Fruit fly (Drosophila melanogaster) whole organism, embryonic: Measurements from ENCODE around the gene CG3434.

Experiments used
- Atf-2 ChIP-seq: fragments of 200-800 bp; sonication (Bioruptor generic); optimal IDR thresholded peaks from 2 replicates; lab custom pipeline; 2016; ENCODE audit warnings: missing biosample characterization, missing genetic modification characterization
- Awh ChIP-seq: fragments of 200-800 bp; sonication (Bioruptor generic); IDR thresholded peaks from 2 replicates; pipeline ENCODE4, ENCODE4 v1.3.6; 2022; ENCODE audit warnings: missing biosample characterization, missing genetic modification characterization
- B-H2 ChIP-seq: fragments of 200-800 bp; sonication (Bioruptor generic); optimal IDR thresholded peaks from 2 replicates; lab custom pipeline; 2018; ENCODE audit warnings: missing biosample characterization, mild to moderate bottlenecking, missing genetic modification characterization
- CG10431 ChIP-seq: fragments of 200-800 bp; sonication (Bioruptor generic); optimal IDR thresholded peaks from 3 replicates; lab custom pipeline; 2018; ENCODE audit warnings: missing biosample characterization, mild to moderate bottlenecking, missing genetic modification characterization
- CG10654 ChIP-seq: fragments of 200-800 bp; sonication (Bioruptor generic); optimal IDR thresholded peaks from 2 replicates; lab custom pipeline; 2016; ENCODE audit warnings: missing biosample characterization, missing genetic modification characterization
- CG11085 ChIP-seq: fragments of 200-800 bp; sonication (Bioruptor generic); IDR thresholded peaks from 2 replicates; pipeline ENCODE4 v1.3.6; 2022; ENCODE audit warnings: missing biosample characterization, missing genetic modification characterization
- CG11504 ChIP-seq: fragments of 200-800 bp; sonication (Bioruptor generic); optimal IDR thresholded peaks from 3 replicates; lab custom pipeline; 2019; ENCODE audit warnings: missing biosample characterization, mild to moderate bottlenecking, missing genetic modification characterization, moderate library complexity
- CG12391 ChIP-seq: fragments of 200-800 bp; sonication (Bioruptor generic); optimal IDR thresholded peaks from 3 replicates; lab custom pipeline; 2018; ENCODE audit warnings: missing biosample characterization, mild to moderate bottlenecking, missing genetic modification characterization, moderate library complexity
- CG1603 ChIP-seq: fragments of 200-800 bp; sonication (Bioruptor generic); optimal IDR thresholded peaks from 2 replicates; lab custom pipeline; 2019; ENCODE audit warnings: missing biosample characterization, mild to moderate bottlenecking, missing genetic modification characterization, moderate library complexity
- CG18011 ChIP-seq: fragments of 200-800 bp; sonication (Bioruptor generic); optimal IDR thresholded peaks from 2 replicates; lab custom pipeline; 2017; ENCODE audit warnings: missing biosample characterization, missing genetic modification characterization, mild to moderate bottlenecking, moderate library complexity, missing genotype
- CG30020 ChIP-seq: fragments of 200-800 bp; optimal IDR thresholded peaks from 2 replicates; lab custom pipeline; 2019; ENCODE audit warnings: missing biosample characterization, mild to moderate bottlenecking, missing genetic modification characterization, moderate library complexity
- CG3065 ChIP-seq: fragments of 200-800 bp; sonication (Bioruptor generic); optimal IDR thresholded peaks from 2 replicates; lab custom pipeline; 2016; ENCODE audit warnings: missing biosample characterization, missing genetic modification characterization
- CG31388 ChIP-seq: fragments of 200-800 bp; sonication (Bioruptor generic); optimal IDR thresholded peaks from 2 replicates; lab custom pipeline; 2016; ENCODE audit warnings: missing biosample characterization, missing genetic modification characterization
- CG3281 ChIP-seq: fragments of 200-800 bp; sonication (Bioruptor generic); optimal IDR thresholded peaks from 3 replicates; lab custom pipeline; 2017; ENCODE audit warnings: missing biosample characterization, mild to moderate bottlenecking, missing genetic modification characterization
- CG42726 ChIP-seq: fragments of 200-800 bp; sonication (Bioruptor generic); IDR thresholded peaks from 2 replicates; pipeline ENCODE4 v1.3.6; 2022; ENCODE audit warnings: missing biosample characterization, missing genetic modification characterization; ENCODE audit not compliant: partially characterized antibody
- CG7556 ChIP-seq: fragments of 200-800 bp; sonication (Bioruptor generic); optimal IDR thresholded peaks from 2 replicates; lab custom pipeline; 2017; ENCODE audit warnings: missing biosample characterization, mild to moderate bottlenecking, missing genetic modification characterization
- CG8290 ChIP-seq, 3 experiments: fragments of 200-800 bp; sonication (Bioruptor generic); optimal IDR thresholded peaks; 2 replicates each; lab custom pipeline; 2016 to 2019; ENCODE audit warnings: missing biosample characterization in 3 of 3, missing genetic modification characterization in 3 of 3, mild to moderate bottlenecking in 2 of 3, moderate library complexity in 1 of 3
- CG8388 ChIP-seq: fragments of 200-800 bp; sonication (Bioruptor generic); optimal IDR thresholded peaks from 2 replicates; lab custom pipeline; 2019; ENCODE audit warnings: missing biosample characterization, mild to moderate bottlenecking, missing genetic modification characterization, moderate library complexity
- CG8944 ChIP-seq: fragments of 200-800 bp; sonication (Bioruptor generic); optimal IDR thresholded peaks from 3 replicates; lab custom pipeline; 2016; ENCODE audit warnings: missing biosample characterization, missing genetic modification characterization
- Dll ChIP-seq: fragments of 200-800 bp; sonication (Bioruptor generic); IDR thresholded peaks from 4 replicates; pipeline ENCODE4 v1.3.6; 2022; ENCODE audit warnings: missing biosample characterization, missing genetic modification characterization; ENCODE audit not compliant: partially characterized antibody
- ERR ChIP-seq: fragments of 200-800 bp; sonication (Bioruptor generic); optimal IDR thresholded peaks from 2 replicates; lab custom pipeline; 2016; ENCODE audit warnings: missing biosample characterization, missing genetic modification characterization
- GATAe ChIP-seq: fragments of 200-800 bp; sonication (Bioruptor generic); conservative IDR thresholded peaks from 2 replicates; pipeline ENCODE4 v1.3.6; 2022; ENCODE audit warnings: missing biosample characterization, missing genetic modification characterization
- H15 ChIP-seq: fragments of 200-800 bp; sonication (Bioruptor generic); IDR thresholded peaks from 3 replicates; pipeline ENCODE4 v1.3.6; 2022; ENCODE audit warnings: missing biosample characterization, missing genetic modification characterization
- HmgZ ChIP-seq: fragments of 200-800 bp; sonication (Bioruptor generic); optimal IDR thresholded peaks from 2 replicates; lab custom pipeline; 2018; ENCODE audit warnings: missing biosample characterization, mild to moderate bottlenecking, missing genetic modification characterization
- Hr78 ChIP-seq, 2 experiments: fragments of 200-800 bp in 1 of 2; fragments of >200 bp in 1 of 2; sonication (Bioruptor generic) in 1 of 2; optimal IDR thresholded peaks; 2 replicates each; lab custom pipeline; 2017 to 2019; ENCODE audit warnings: missing biosample characterization in 2 of 2, missing genetic modification characterization in 2 of 2, mild to moderate bottlenecking in 1 of 2, moderate library complexity in 1 of 2
- Mad ChIP-seq: fragments of 200-800 bp; sonication (Bioruptor generic); optimal IDR thresholded peaks from 2 replicates; lab custom pipeline; 2016; ENCODE audit warnings: missing biosample characterization, missing genetic modification characterization
- NC2β ChIP-seq: fragments of 200-800 bp; sonication (Bioruptor generic); optimal IDR thresholded peaks from 2 replicates; lab custom pipeline; 2016; ENCODE audit warnings: missing biosample characterization, missing genetic modification characterization
- Ptx1 ChIP-seq: fragments of 200-800 bp; sonication (Bioruptor generic); IDR thresholded peaks from 2 replicates; pipeline ENCODE4 v1.3.6; 2022; ENCODE audit warnings: missing biosample characterization, missing genetic modification characterization
- Sox100B ChIP-seq: fragments of 200-800 bp; sonication (Bioruptor generic); optimal IDR thresholded peaks from 3 replicates; lab custom pipeline; 2018; ENCODE audit warnings: missing biosample characterization, mild to moderate bottlenecking, missing genetic modification characterization
- Ssrp ChIP-seq: fragments of 200-800 bp; sonication (Bioruptor generic); optimal IDR thresholded peaks from 2 replicates; lab custom pipeline; 2018; ENCODE audit warnings: missing biosample characterization, mild to moderate bottlenecking, missing genetic modification characterization, moderate library complexity
- ap ChIP-seq: fragments of 200-800 bp; sonication (Bioruptor generic); IDR thresholded peaks from 2 replicates; pipeline ENCODE4 v1.3.6; 2022; ENCODE audit warnings: missing biosample characterization, missing genetic modification characterization
- ase ChIP-seq: fragments of 200-800 bp; sonication (Bioruptor generic); IDR thresholded peaks from 3 replicates; pipeline ENCODE4 v1.3.6; 2022; ENCODE audit warnings: missing biosample characterization, missing genetic modification characterization
- bowl ChIP-seq: fragments of 200-800 bp; sonication (Bioruptor generic); IDR thresholded peaks from 2 replicates; pipeline ENCODE4 v1.3.6; 2022; ENCODE audit warnings: missing biosample characterization, missing genetic modification characterization
- br ChIP-seq: fragments of >200 bp; optimal IDR thresholded peaks from 2 replicates; lab custom pipeline; 2017
- crol ChIP-seq: fragments of 200-800 bp; sonication (Bioruptor generic); IDR thresholded peaks from 2 replicates; pipeline ENCODE4 v1.3.6; 2022; ENCODE audit warnings: missing biosample characterization, missing genetic modification characterization
- dan ChIP-seq: fragments of 200-800 bp; sonication (Bioruptor generic); IDR thresholded peaks from 2 replicates; pipeline ENCODE4 v1.3.6; 2022; ENCODE audit warnings: missing biosample characterization, missing genetic modification characterization
- ewg ChIP-seq: fragments of 200-800 bp; sonication (Bioruptor generic); optimal IDR thresholded peaks from 3 replicates; lab custom pipeline; 2017; ENCODE audit warnings: mild to moderate bottlenecking, missing biosample characterization, missing genetic modification reagents, missing genetic modification characterization
- fd96Cb ChIP-seq: fragments of 200-800 bp; sonication (Bioruptor generic); optimal IDR thresholded peaks from 2 replicates; lab custom pipeline; 2018; ENCODE audit warnings: missing biosample characterization, mild to moderate bottlenecking, missing genetic modification characterization, moderate library complexity
- gsb-n ChIP-seq: fragments of 200-800 bp; sonication (Bioruptor generic); optimal IDR thresholded peaks from 3 replicates; lab custom pipeline; 2018; ENCODE audit warnings: missing biosample characterization, mild to moderate bottlenecking, missing genetic modification characterization
- her ChIP-seq: fragments of 200-800 bp; sonication (Bioruptor generic); optimal IDR thresholded peaks from 2 replicates; lab custom pipeline; 2016; ENCODE audit warnings: missing biosample characterization, missing genetic modification characterization
- lilli ChIP-seq: fragments of 200-800 bp; sonication (Bioruptor generic); optimal IDR thresholded peaks from 3 replicates; lab custom pipeline; 2016; ENCODE audit warnings: missing biosample characterization, missing genetic modification characterization
- oc ChIP-seq: fragments of 200-800 bp; sonication (Bioruptor generic); optimal IDR thresholded peaks from 2 replicates; lab custom pipeline; 2018; ENCODE audit warnings: missing biosample characterization, mild to moderate bottlenecking, missing genetic modification characterization, moderate library complexity
- pan ChIP-seq, 4 experiments: fragments of >200 bp in 3 of 4; fragments of 200-800 bp in 1 of 4; sonication (Bioruptor generic) in 1 of 4; optimal IDR thresholded peaks in 3 of 4; IDR thresholded peaks in 1 of 4; 2 replicates each; pipeline versions ENCODE4 v1.3.6 to Lab custom; 2017 to 2022; ENCODE audit warnings: missing biosample characterization in 2 of 4, missing genetic modification characterization in 2 of 4, mixed read lengths in 1 of 4
- pho ChIP-seq: fragments of 200-800 bp; sonication (Bioruptor generic); optimal IDR thresholded peaks from 2 replicates; lab custom pipeline; 2016; ENCODE audit warnings: missing biosample characterization, missing genetic modification characterization
- scrt ChIP-seq: fragments of 200-800 bp; sonication (Bioruptor generic); optimal IDR thresholded peaks from 2 replicates; lab custom pipeline; 2018; ENCODE audit warnings: missing biosample characterization, mild to moderate bottlenecking, missing genetic modification characterization, moderate library complexity
- sim ChIP-seq: fragments of 200-800 bp; sonication (Bioruptor generic); IDR thresholded peaks from 2 replicates; pipeline ENCODE4 v1.3.6; 2022; ENCODE audit warnings: missing biosample characterization, missing genetic modification characterization
- stc ChIP-seq: fragments of 200-800 bp; sonication (Bioruptor generic); IDR thresholded peaks from 2 replicates; pipeline ENCODE4 v1.3.6; 2022; ENCODE audit warnings: missing biosample characterization, missing genetic modification characterization
- tna ChIP-seq: fragments of 200-800 bp; sonication (Bioruptor generic); IDR thresholded peaks from 2 replicates; pipeline ENCODE4 v1.3.6; 2022; ENCODE audit warnings: missing biosample characterization, missing genetic modification characterization; ENCODE audit not compliant: partially characterized antibody
- zf30C ChIP-seq: fragments of 200-800 bp; sonication (Bioruptor generic); optimal IDR thresholded peaks from 3 replicates; lab custom pipeline; 2018; ENCODE audit warnings: missing biosample characterization, mild to moderate bottlenecking, missing genetic modification characterization

CG3434 gene

DNA sequence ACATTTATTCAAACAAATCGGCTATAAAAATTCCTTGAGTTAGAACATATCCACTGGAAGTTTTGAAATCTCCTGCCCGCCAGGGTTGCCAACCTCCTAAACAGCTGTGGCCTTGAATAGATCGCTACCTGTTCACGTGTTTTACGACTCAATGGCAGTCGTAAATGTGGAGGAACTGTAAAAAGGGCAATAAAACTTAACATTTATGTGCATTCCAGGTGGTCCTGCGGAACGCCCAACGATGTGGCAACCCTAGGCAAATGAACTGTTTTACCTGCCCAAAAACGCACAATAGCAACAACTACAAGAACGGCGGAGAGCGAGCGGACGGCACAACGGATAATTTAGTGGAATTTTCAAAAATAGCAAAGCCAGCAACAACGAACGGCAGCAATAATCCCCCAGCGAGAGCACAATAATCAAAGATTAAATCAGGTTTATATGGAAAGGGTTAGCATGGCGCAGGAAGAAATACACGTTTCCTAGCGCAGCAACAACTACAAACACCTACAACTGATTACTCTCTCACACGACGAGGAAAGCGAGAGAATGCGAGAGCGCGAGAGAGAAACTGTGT, 1.2 kb upstream of the CG3434 start (continued):
- TF ChIP-seq Atf-2 (no peak), CG10654 (GFP tag; lab: Kevin White, UChicago) (peak; percentile 49), br (lab: Kevin White, UChicago) (no peak), CG12391 (tag; lab: Kevin White, UChicago) (no peak), stc (0 out of 2 replicates have a peak, but pooled peaks have one; percentile 27), HmgZ (tag; lab: Kevin White, UChicago) (peak; percentile 19), CG8944 (GFP tag; lab: Kevin White, UChicago) (no peak), CG10431 (GFP tag; lab: Kevin White, UChicago) (no peak), Sox100B (GFP tag; lab: Kevin White, UChicago) (no peak), dan (no peak), CG3281 (GFP tag; lab: Kevin White, UChicago) (peak; percentile 53), ERR (GFP tag; lab: Kevin White, UChicago) (peak; percentile 21), CG8290 (GFP tag; optimal IDR thresholded peaks at IDR 0.05; lab: Kevin White, UChicago) (no peak), CG8290 (tag; optimal IDR thresholded peaks at IDR 0.05; lab: Kevin White, UChicago) (peak; percentile 23 to 86), Hr78 (GFP tag; optimal IDR thresholded peaks at IDR 0.05; lab: Kevin White, UChicago) (no peak), CG31388 (GFP tag; lab: Kevin White, UChicago) (no peak), pho (GFP tag; lab: Kevin White, UChicago) (no peak), Awh (GFP tag; lab: Robert Waterston, UW) (no peak), Dll (no peak), bowl (GFP tag; lab: Robert Waterston, UW) (no peak), H15 (GFP tag; lab: Robert Waterston, UW) (no peak), GATAe (GFP tag; lab: Robert Waterston, UW) (no peak), Mad (no peak), ase (no peak), gsb-n (tag; lab: Kevin White, UChicago) (no peak), her (GFP tag; lab: Kevin White, UChicago) (no peak), B-H2 (no peak), oc (tag; lab: Kevin White, UChicago) (no peak), CG11085 (GFP tag; lab: Robert Waterston, UW) (no peak), pan (optimal IDR thresholded peaks at IDR 0.05; lab: Kevin White, UChicago) (no peak), pan (GFP tag; optimal IDR thresholded peaks at IDR 0.05 in 1 of 2, IDR thresholded peaks at IDR 0.05 in 1 of 2) (peak in 1 of 2 experiments; percentile 41), fd96Cb (tag; lab: Kevin White, UChicago) (peak; percentile 42), CG11504 (no peak), lilli (GFP tag; lab: Kevin White, UChicago) (no peak), Ptx1 (GFP tag; lab: Robert Waterston, UW) (peak; percentile 55), CG42726 (GFP tag; lab: Robert Waterston, UW) (no peak), CG1603 (tag; lab: Kevin White, UChicago) (peak; percentile 79), ewg (GFP tag; lab: Kevin White, UChicago) (no peak), CG3065 (peak; percentile 20), NC2β (GFP tag; lab: Kevin White, UChicago) (peak; percentile 1), CG18011 (GFP tag; lab: Kevin White, UChicago) (no peak), sim (GFP tag; lab: Robert Waterston, UW) (no peak), CG30020 (tag; lab: Kevin White, UChicago) (no peak), crol (GFP tag; lab: Robert Waterston, UW) (0 out of 2 replicates have a peak, but pooled peaks have one; percentile 9), Ssrp (tag; lab: Kevin White, UChicago) (no peak), CG7556 (no peak), CG8388 (GFP tag; lab: Kevin White, UChicago) (no peak), ap (0 out of 2 replicates have a peak, but pooled peaks have one; percentile 20), scrt (GFP tag; lab: Kevin White, UChicago) (no peak), zf30C (GFP tag; lab: Kevin White, UChicago) (no peak), tna (GFP tag; lab: Robert Waterston, UW) (no peak)
